Fruit fly (Drosophila melanogaster): ENCODE data around the gene CG2861.

DNA sequence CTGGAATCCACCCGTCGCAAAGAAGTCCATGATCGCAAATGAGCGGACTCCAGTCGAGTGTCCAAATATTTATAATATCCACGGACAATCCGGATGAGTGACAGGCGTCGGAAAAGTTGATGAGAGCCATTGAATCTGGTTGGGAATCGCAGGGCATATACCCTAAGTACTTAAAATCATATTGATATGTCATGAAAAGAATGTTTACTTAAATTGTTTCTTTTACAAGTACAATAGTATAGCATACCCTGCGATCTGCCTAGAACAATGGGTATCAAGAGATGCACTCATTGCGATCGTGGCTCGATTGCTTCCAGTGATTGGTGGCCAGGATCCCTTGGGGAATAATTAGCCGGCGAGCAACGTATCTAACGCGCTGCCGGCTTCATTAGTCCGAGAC lies 33.2 kb downstream of the CG2861 start, which contains the start of gene Klf15:
- TF ChIP-seq ss (GFP tag; optimal IDR thresholded peaks at IDR 0.05) (no peak), Eip93F (GFP tag; optimal IDR thresholded peaks at IDR 0.05) (no peak), pdm3 (GFP tag; optimal IDR thresholded peaks at IDR 0.05) (no peak), CG3919 (GFP tag; optimal IDR thresholded peaks at IDR 0.05) (no peak), CG7368 (GFP tag; optimal IDR thresholded peaks at IDR 0.05) (no peak), CG11902 (GFP tag; optimal IDR thresholded peaks at IDR 0.05) (no peak), svp (GFP tag) (no peak), CG9139 (GFP tag; optimal IDR thresholded peaks at IDR 0.05) (no peak), CG8319 (GFP tag; optimal IDR thresholded peaks at IDR 0.05) (no peak), CG31627 (GFP tag; optimal IDR thresholded peaks at IDR 0.05) (no peak), CG16779 (tag; optimal IDR thresholded peaks at IDR 0.05) (no peak), Sox102F (GFP tag; optimal IDR thresholded peaks at IDR 0.05) (no peak), CG8632 (GFP tag; optimal IDR thresholded peaks at IDR 0.05) (no peak)

All from whole organism, prepupa.